Worm (Caenorhabditis elegans) whole organism, L1 larva: ENCODE measurements around the gene srw-26.

Experiments used
- C04F5.9 ChIP-seq: sonication (generic microtip); optimal IDR thresholded peaks from 2 replicates; lab custom pipeline; 2016; ENCODE audit warnings: missing genetic modification characterization, missing compliant biosample characterization
- C34B4.2 ChIP-seq: sonication (generic microtip); optimal IDR thresholded peaks from 2 replicates; lab custom pipeline; 2017; ENCODE audit warnings: mild to moderate bottlenecking, missing genetic modification characterization, missing compliant biosample characterization
- F16B12.6 ChIP-seq: fragments of 150-350 bp; optimal IDR thresholded peaks from 2 replicates; lab custom pipeline; 2014; ENCODE audit warnings: missing biosample characterization, missing genetic modification characterization
- Y116A8C.19 ChIP-seq: sonication (generic microtip); optimal IDR thresholded peaks from 2 replicates; lab custom pipeline; 2016; ENCODE audit warnings: missing compliant biosample characterization, missing genetic modification characterization, borderline replicate concordance
- alr-1 ChIP-seq: fragments of 200-800 bp; sonication (Bioruptor generic); optimal IDR thresholded peaks from 2 replicates; lab custom pipeline; 2018; ENCODE audit warnings: borderline replicate concordance, mild to moderate bottlenecking, missing genetic modification characterization, missing compliant biosample characterization
- ama-1 ChIP-seq: fragments of 150-350 bp; optimal IDR thresholded peaks from 2 replicates; lab custom pipeline; 2014
- blmp-1 ChIP-seq: fragments of 150-350 bp; optimal IDR thresholded peaks from 2 replicates; lab custom pipeline; 2014; ENCODE audit warnings: missing biosample characterization, missing genetic modification characterization
- ceh-63 ChIP-seq: fragments of 200-800 bp; sonication (Bioruptor generic); optimal IDR thresholded peaks from 2 replicates; lab custom pipeline; 2018; ENCODE audit warnings: mild to moderate bottlenecking, missing genetic modification characterization, missing compliant biosample characterization
- ceh-88 ChIP-seq: fragments of 200-800 bp; sonication (Bioruptor generic); IDR thresholded peaks from 2 replicates; pipeline ENCODE4 v1.3.6; 2022; ENCODE audit warnings: missing genetic modification characterization, missing compliant biosample characterization
- ceh-90 ChIP-seq: sonication (generic microtip); optimal IDR thresholded peaks from 2 replicates; lab custom pipeline; 2016; ENCODE audit warnings: missing genetic modification characterization, missing compliant biosample characterization
- egl-27 ChIP-seq, 2 experiments: fragments of 150-350 bp in 1 of 2; sonication (generic microtip); optimal IDR thresholded peaks; 3 replicates each; lab custom pipeline; 2017 to 2018; ENCODE audit warnings: missing biosample characterization in 2 of 2, missing genetic modification characterization in 2 of 2, missing genetic modification reagents in 2 of 2
- elt-2 ChIP-seq: sonication (generic microtip); optimal IDR thresholded peaks from 2 replicates; lab custom pipeline; 2016; ENCODE audit warnings: missing genetic modification characterization, mild to moderate bottlenecking, inconsistent platforms, missing compliant biosample characterization, missing genetic modification reagents
- ets-5 ChIP-seq: fragments of 200-800 bp; sonication (Bioruptor generic); IDR thresholded peaks from 2 replicates; pipeline ENCODE4 v1.3.6; 2022; ENCODE audit warnings: missing genetic modification characterization, missing compliant biosample characterization
- fkh-10 ChIP-seq: sonication (generic microtip); optimal IDR thresholded peaks from 2 replicates; lab custom pipeline; 2017; ENCODE audit warnings: missing biosample characterization, missing genetic modification reagents, missing genetic modification characterization
- fkh-4 ChIP-seq: sonication (generic microtip); optimal IDR thresholded peaks from 2 replicates; lab custom pipeline; 2016; ENCODE audit warnings: missing compliant biosample characterization, missing genetic modification characterization, borderline replicate concordance
- fkh-8 ChIP-seq: sonication (generic microtip); optimal IDR thresholded peaks from 2 replicates; lab custom pipeline; 2016; ENCODE audit warnings: mild to moderate bottlenecking, missing genetic modification characterization, missing compliant biosample characterization
- fos-1 ChIP-seq: fragments of 150-350 bp; optimal IDR thresholded peaks from 2 replicates; lab custom pipeline; 2014; ENCODE audit warnings: missing biosample characterization, missing genetic modification characterization
- grh-1 ChIP-seq: fragments of 200-800 bp; sonication (Bioruptor generic); IDR thresholded peaks from 2 replicates; pipeline ENCODE4 v1.3.6; 2022; ENCODE audit warnings: missing genetic modification reagents, missing genetic modification characterization, missing compliant biosample characterization
- hlh-4 ChIP-seq: sonication (generic microtip); optimal IDR thresholded peaks from 2 replicates; lab custom pipeline; 2016; ENCODE audit warnings: mild to moderate bottlenecking, missing genetic modification characterization, missing compliant biosample characterization
- jun-1 ChIP-seq: fragments of 150-350 bp; optimal IDR thresholded peaks from 2 replicates; lab custom pipeline; 2014; ENCODE audit warnings: missing biosample characterization, missing genetic modification reagents, missing genetic modification characterization
- lin-14 ChIP-seq: fragments of 200-800 bp; sonication (Bioruptor generic); optimal IDR thresholded peaks from 2 replicates; lab custom pipeline; 2018; ENCODE audit warnings: mild to moderate bottlenecking, missing genetic modification characterization, moderate library complexity, missing compliant biosample characterization
- lin-15B ChIP-seq: fragments of 150-350 bp; sonication (generic microtip); optimal IDR thresholded peaks from 3 replicates; lab custom pipeline; 2014; ENCODE audit warnings: missing biosample characterization, missing genetic modification characterization
- lin-35 ChIP-seq, 2 experiments: fragments of 150-350 bp; optimal IDR thresholded peaks; 2 replicates each; lab custom pipeline; 2014; ENCODE audit warnings: missing biosample characterization in 2 of 2, missing genetic modification characterization in 2 of 2, missing genetic modification reagents in 2 of 2
- mab-9 ChIP-seq: fragments of 200-800 bp; sonication (Bioruptor generic); IDR thresholded peaks from 2 replicates; pipeline ENCODE4 v1.3.6; 2022; ENCODE audit warnings: missing genetic modification reagents, missing genetic modification characterization, missing compliant biosample characterization
- nhr-11 ChIP-seq: fragments of 150-350 bp; optimal IDR thresholded peaks from 2 replicates; lab custom pipeline; 2014; ENCODE audit warnings: missing biosample characterization, missing genetic modification characterization
- nhr-12 ChIP-seq: sonication (generic microtip); optimal IDR thresholded peaks from 2 replicates; lab custom pipeline; 2017; ENCODE audit warnings: missing biosample characterization, missing genetic modification characterization
- nhr-237 ChIP-seq: fragments of 150-350 bp; optimal IDR thresholded peaks from 2 replicates; lab custom pipeline; 2014; ENCODE audit warnings: missing biosample characterization, missing genetic modification characterization
- nhr-71 ChIP-seq: sonication (generic microtip); optimal IDR thresholded peaks from 2 replicates; lab custom pipeline; 2016; ENCODE audit warnings: mild to moderate bottlenecking, missing genetic modification characterization, moderate library complexity, missing compliant biosample characterization
- nhr-77 ChIP-seq: fragments of 150-350 bp; optimal IDR thresholded peaks from 2 replicates; lab custom pipeline; 2014; ENCODE audit warnings: missing biosample characterization, missing genetic modification characterization
- pag-3 ChIP-seq: sonication (generic microtip); optimal IDR thresholded peaks from 2 replicates; lab custom pipeline; 2017; ENCODE audit warnings: missing genetic modification characterization, mild to moderate bottlenecking, missing compliant biosample characterization, antibody characterized with exemption, borderline replicate concordance; ENCODE audit not compliant: insufficient read depth
- pqm-1 ChIP-seq: sonication (generic microtip); optimal IDR thresholded peaks from 3 replicates; lab custom pipeline; 2017; ENCODE audit warnings: missing biosample characterization, missing genetic modification characterization
- unc-130 ChIP-seq: fragments of 150-350 bp; optimal IDR thresholded peaks from 2 replicates; lab custom pipeline; 2017; ENCODE audit warnings: missing biosample characterization, missing genetic modification characterization, inconsistent platforms
- unc-30 ChIP-seq: sonication (generic microtip); optimal IDR thresholded peaks from 2 replicates; lab custom pipeline; 2017; ENCODE audit warnings: missing biosample characterization, missing genetic modification characterization
- unc-98 ChIP-seq: fragments of 200-800 bp; sonication (Bioruptor generic); IDR thresholded peaks from 2 replicates; pipeline ENCODE4 v1.3.6; 2022; ENCODE audit warnings: missing genetic modification characterization, missing compliant biosample characterization
- xbp-1 ChIP-seq: sonication (generic microtip); optimal IDR thresholded peaks from 2 replicates; lab custom pipeline; 2016; ENCODE audit warnings: missing genetic modification characterization, missing compliant biosample characterization

The srw-26 gene

ce11 chrV:15897696-15898095 lies 34.6 kb downstream of the srw-26 start, which contains the start of gene str-60:
Gene str-60, plus strand, starts transcription at chrV:15897996.
- no peak for TF ChIP-seq alr-1 (tag; lab: Kevin White, UChicago)
- TF ChIP-seq C04F5.9 (tag; lab: Kevin White, UChicago): no peak

DNA sequence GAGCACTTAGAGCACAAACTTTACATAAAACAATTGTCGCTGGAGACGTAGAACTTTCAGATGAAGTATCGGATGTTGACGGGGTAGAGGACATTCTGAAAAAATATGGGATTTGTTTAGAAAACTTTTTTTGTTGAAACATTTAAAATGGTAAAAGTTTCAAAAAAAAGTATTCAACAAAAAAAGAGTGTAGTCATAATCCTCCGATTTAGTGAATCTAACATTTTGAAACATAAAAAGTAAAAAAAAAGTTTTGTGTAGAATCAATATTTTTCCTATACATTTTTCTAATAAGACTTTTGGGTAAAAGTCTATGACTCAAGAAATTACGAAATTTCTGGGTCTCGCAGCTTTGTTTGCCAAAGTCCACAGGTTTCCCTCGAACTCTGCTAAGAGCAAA lies 35.6 kb downstream of the srw-26 start, which contains the start of gene nhr-213:
Gene nhr-213 (minus strand): TSS at position 101 of the 400 bp plus-strand sequence.
- TF ChIP-seq ceh-90 (tag; lab: Kevin White, UChicago): no peak

ce11 chrV:15892696-15893095 lies 39.6 kb downstream of the srw-26 start, which contains the start of gene T06C12.11:
Gene T06C12.11, plus strand, starts transcription at chrV:15892996.
- TF ChIP-seq fos-1 (tag; lab: Kevin White, UChicago): no peak
- TF ChIP-seq egl-27 (tag; optimal IDR thresholded peaks at IDR 0.05; lab: Kevin White, UChicago): no peak
- no peak for TF ChIP-seq pag-3 (tag; lab: Kevin White, UChicago)
- no peak for TF ChIP-seq ceh-88 (GFP tag; lab: Robert Waterston, UW)
- TF ChIP-seq ama-1: no peak
- no peak for TF ChIP-seq nhr-12 (tag; lab: Kevin White, UChicago)
- TF ChIP-seq Y116A8C.19 (tag; lab: Kevin White, UChicago): no peak
- TF ChIP-seq F16B12.6 (tag; lab: Kevin White, UChicago): no peak
- no peak for TF ChIP-seq nhr-71 (tag; lab: Kevin White, UChicago)
- TF ChIP-seq nhr-77: no peak
- no peak for TF ChIP-seq ets-5 (GFP tag; lab: Robert Waterston, UW)
- TF ChIP-seq nhr-237 (tag; lab: Kevin White, UChicago): no peak
- no peak for TF ChIP-seq hlh-4 (tag; lab: Kevin White, UChicago)
- no peak for TF ChIP-seq unc-130
- TF ChIP-seq jun-1 (tag; lab: Kevin White, UChicago): no peak
- no peak for TF ChIP-seq unc-30 (tag; lab: Kevin White, UChicago)
- TF ChIP-seq nhr-11 (tag; lab: Kevin White, UChicago): no peak

- TF ChIP-seq fkh-10 (GFP tag; lab: Kevin White, UChicago) (no peak), blmp-1 (tag; lab: Kevin White, UChicago) (no peak), grh-1 (GFP tag; lab: Robert Waterston, UW) (no peak), pqm-1 (tag; lab: Kevin White, UChicago) (no peak)
Measured at ce11 chrV:15891761-15892160, 40.5 kb downstream of the srw-26 start, which contains the start of gene T06C12.12. Gene T06C12.12, plus strand, starts transcription at chrV:15892061.

- no peak for TF ChIP-seq fkh-4 (tag; lab: Kevin White, UChicago)
- peak; percentile 10 for TF ChIP-seq fkh-8 (tag; lab: Kevin White, UChicago)
- no peak for TF ChIP-seq unc-130
- no peak for TF ChIP-seq ama-1
- no peak for TF ChIP-seq C04F5.9 (tag; lab: Kevin White, UChicago)
- TF ChIP-seq unc-30 (tag; lab: Kevin White, UChicago): no peak
- TF ChIP-seq unc-98: no peak
- peak; percentile 23 for TF ChIP-seq lin-14 (GFP tag; lab: Kevin White, UChicago)
- TF ChIP-seq mab-9 (GFP tag; lab: Robert Waterston, UW): no peak
- no peak for TF ChIP-seq C34B4.2 (tag; lab: Kevin White, UChicago)
- no peak for TF ChIP-seq ceh-63 (GFP tag; lab: Kevin White, UChicago)
- TF ChIP-seq lin-15B (tag; lab: Kevin White, UChicago): no peak
- no peak for TF ChIP-seq xbp-1 (tag; lab: Kevin White, UChicago)
- TF ChIP-seq lin-35 (GFP tag; optimal IDR thresholded peaks at IDR 0.05; lab: Kevin White, UChicago): peak in 1 of 2 experiments; percentile 27
- peak; percentile 57 for TF ChIP-seq elt-2 (tag; lab: Kevin White, UChicago)
- TF ChIP-seq, all 84 proteins: peak for 4
Measured at ce11 chrV:15891279-15891678, 41.0 kb downstream of the srw-26 start.
